Worm (Caenorhabditis elegans) whole organism, L4 larva: ENCODE results near the gene sre-5.
A peak's percentile ranks its signal among the peaks of the same experiment; 100 is the strongest.

Experiments
- D1046.2 ChIP-seq: fragments of 200-800 bp; sonication (Bioruptor generic); IDR thresholded peaks from 2 replicates; pipeline ENCODE4 v1.3.6; 2022; ENCODE audit warnings: missing genetic modification characterization, missing compliant biosample characterization
- F10B5.3 ChIP-seq: sonication (generic microtip); optimal IDR thresholded peaks from 2 replicates; lab custom pipeline; 2016; ENCODE audit warnings: mild to moderate bottlenecking, missing genetic modification characterization, missing compliant biosample characterization
- F44E2.7 ChIP-seq: fragments of 200-800 bp; sonication (Bioruptor generic); IDR thresholded peaks from 2 replicates; pipeline ENCODE4 v2.1.2; 2022; ENCODE audit warnings: missing genetic modification characterization, missing compliant biosample characterization
- T26A8.4 ChIP-seq: fragments of 200-800 bp; sonication (Bioruptor generic); IDR thresholded peaks from 2 replicates; pipeline ENCODE4 v1.3.6; 2022; ENCODE audit warnings: missing genetic modification characterization, missing compliant biosample characterization
- Y105C5A.15 ChIP-seq: fragments of 200-800 bp; sonication (Bioruptor generic); IDR thresholded peaks from 2 replicates; pipeline ENCODE4 v1.3.6; 2022; ENCODE audit warnings: missing genetic modification characterization, missing compliant biosample characterization
- Y48G9A.11 ChIP-seq: fragments of 200-800 bp; sonication (Bioruptor generic); IDR thresholded peaks from 2 replicates; pipeline ENCODE4 v1.3.6; 2022; ENCODE audit warnings: missing genetic modification reagents, missing genetic modification characterization, missing compliant biosample characterization
- ama-1 ChIP-seq: fragments of 150-350 bp; optimal IDR thresholded peaks from 2 replicates; lab custom pipeline; 2014; ENCODE audit warnings: inconsistent platforms, mixed read lengths
- arid-1 ChIP-seq: fragments of 200-800 bp; sonication (Bioruptor generic); conservative IDR thresholded peaks from 2 replicates; pipeline ENCODE4 v1.3.6; 2022; ENCODE audit warnings: missing genetic modification reagents, missing genetic modification characterization, missing compliant biosample characterization
- ceh-20 ChIP-seq: fragments of 200-800 bp; sonication (Bioruptor generic); IDR thresholded peaks from 2 replicates; pipeline ENCODE4 v1.3.6; 2022; ENCODE audit warnings: missing genetic modification reagents, missing genetic modification characterization, missing compliant biosample characterization
- ceh-28 ChIP-seq: fragments of 150-350 bp; optimal IDR thresholded peaks from 2 replicates; lab custom pipeline; 2014; ENCODE audit warnings: missing biosample characterization, missing genetic modification reagents, missing genetic modification characterization
- ceh-44 ChIP-seq: fragments of 200-800 bp; sonication (Bioruptor generic); IDR thresholded peaks from 2 replicates; pipeline ENCODE4 v1.3.6; 2022; ENCODE audit warnings: missing genetic modification reagents, missing genetic modification characterization, missing compliant biosample characterization
- daf-12 ChIP-seq: fragments of 150-350 bp; optimal IDR thresholded peaks from 2 replicates; lab custom pipeline; 2014; ENCODE audit warnings: missing biosample characterization, missing genetic modification reagents, missing genetic modification characterization
- daf-16 ChIP-seq, 3 experiments: sonication (generic microtip); optimal IDR thresholded peaks; 2 replicates each; lab custom pipeline; 2016 to 2017; ENCODE audit warnings: missing genetic modification characterization in 3 of 3, missing genetic modification reagents in 3 of 3, mild to moderate bottlenecking in 2 of 3, missing compliant biosample characterization in 2 of 3, missing biosample characterization in 1 of 3, moderate library complexity in 1 of 3
- dmd-6 ChIP-seq: fragments of 200-800 bp; sonication (Bioruptor generic); IDR thresholded peaks from 2 replicates; pipeline ENCODE4 v1.3.6; 2022; ENCODE audit warnings: missing genetic modification reagents, missing genetic modification characterization, missing compliant biosample characterization
- dmd-8 ChIP-seq: fragments of 200-800 bp; sonication (Bioruptor generic); IDR thresholded peaks from 2 replicates; pipeline ENCODE4 v1.3.6; 2022; ENCODE audit warnings: missing genetic modification characterization, missing compliant biosample characterization
- dve-1 ChIP-seq: sonication (generic microtip); optimal IDR thresholded peaks from 2 replicates; lab custom pipeline; 2017; ENCODE audit warnings: antibody characterized with exemption, mild to moderate bottlenecking, missing genetic modification characterization, missing compliant biosample characterization; ENCODE audit not compliant: insufficient read depth
- egl-27 ChIP-seq: sonication (generic microtip); optimal IDR thresholded peaks from 3 replicates; lab custom pipeline; 2017; ENCODE audit warnings: missing biosample characterization, missing genetic modification reagents, missing genetic modification characterization
- egl-43 ChIP-seq: fragments of 200-800 bp; sonication (Bioruptor generic); IDR thresholded peaks from 2 replicates; pipeline ENCODE4 v1.3.6; 2022; ENCODE audit warnings: missing genetic modification reagents, missing genetic modification characterization, missing compliant biosample characterization
- fkh-10 ChIP-seq: fragments of 150-350 bp; optimal IDR thresholded peaks from 2 replicates; lab custom pipeline; 2014; ENCODE audit warnings: missing biosample characterization, missing genetic modification reagents, missing genetic modification characterization
- fos-1 ChIP-seq: fragments of 150-350 bp; optimal IDR thresholded peaks from 2 replicates; lab custom pipeline; 2014; ENCODE audit warnings: missing biosample characterization, missing genetic modification characterization
- hlh-30 ChIP-seq: sonication (generic microtip); optimal IDR thresholded peaks from 2 replicates; lab custom pipeline; 2017; ENCODE audit warnings: antibody characterized with exemption, mild to moderate bottlenecking, missing genetic modification characterization, missing compliant biosample characterization; ENCODE audit not compliant: insufficient read depth
- jun-1 ChIP-seq: fragments of 150-350 bp; optimal IDR thresholded peaks from 2 replicates; lab custom pipeline; 2014; ENCODE audit warnings: missing biosample characterization, missing genetic modification reagents, missing genetic modification characterization
- lin-1 ChIP-seq: fragments of 200-800 bp; sonication (Bioruptor generic); IDR thresholded peaks from 2 replicates; pipeline ENCODE4 v1.3.6; 2022; ENCODE audit warnings: missing genetic modification reagents, missing genetic modification characterization, missing compliant biosample characterization
- lin-15B ChIP-seq: fragments of 150-350 bp; sonication (generic microtip); optimal IDR thresholded peaks from 3 replicates; lab custom pipeline; 2014; ENCODE audit warnings: missing biosample characterization, missing genetic modification characterization
- lir-3 ChIP-seq: sonication (generic microtip); optimal IDR thresholded peaks from 2 replicates; lab custom pipeline; 2016; ENCODE audit warnings: mild to moderate bottlenecking, missing genetic modification characterization, missing compliant biosample characterization
- mdl-1 ChIP-seq, 2 experiments: fragments of 150-350 bp in 1 of 2; sonication (generic microtip) in 1 of 2; optimal IDR thresholded peaks; 2 replicates each; lab custom pipeline; 2014 to 2017; ENCODE audit warnings: missing biosample characterization in 2 of 2, missing genetic modification characterization in 2 of 2
- mdt-29 ChIP-seq: fragments of 200-800 bp; sonication (Bioruptor generic); IDR thresholded peaks from 2 replicates; pipeline ENCODE4 v1.3.6; 2022; ENCODE audit warnings: missing genetic modification reagents, missing genetic modification characterization, missing compliant biosample characterization
- mes-2 ChIP-seq: sonication (generic microtip); optimal IDR thresholded peaks from 2 replicates; lab custom pipeline; 2016; ENCODE audit warnings: missing genotype, mild to moderate bottlenecking, missing genetic modification characterization, missing compliant biosample characterization; ENCODE audit not compliant: poor library complexity, severe bottlenecking
- nhr-10 ChIP-seq: fragments of 150-350 bp; optimal IDR thresholded peaks from 2 replicates; lab custom pipeline; 2014; ENCODE audit warnings: missing biosample characterization, missing genetic modification characterization
- nhr-102 ChIP-seq: sonication (generic microtip); optimal IDR thresholded peaks from 2 replicates; lab custom pipeline; 2016; ENCODE audit warnings: mild to moderate bottlenecking, missing genetic modification characterization, moderate library complexity, missing compliant biosample characterization
- nhr-41 ChIP-seq: fragments of 200-800 bp; sonication (Bioruptor generic); IDR thresholded peaks from 2 replicates; pipeline ENCODE4 v1.3.6; 2022; ENCODE audit warnings: missing genetic modification reagents, missing genetic modification characterization, missing compliant biosample characterization
- nhr-42 ChIP-seq: fragments of 200-800 bp; sonication (Bioruptor generic); IDR thresholded peaks from 2 replicates; pipeline ENCODE4 v1.3.6; 2022; ENCODE audit warnings: missing genetic modification characterization, missing compliant biosample characterization
- nhr-48 ChIP-seq: sonication (generic microtip); optimal IDR thresholded peaks from 2 replicates; lab custom pipeline; 2016; ENCODE audit warnings: mild to moderate bottlenecking, missing genetic modification characterization, missing compliant biosample characterization
- nhr-6 ChIP-seq: fragments of 150-350 bp; optimal IDR thresholded peaks from 2 replicates; lab custom pipeline; 2014; ENCODE audit warnings: missing biosample characterization, missing genetic modification characterization
- nhr-77 ChIP-seq: fragments of 150-350 bp; optimal IDR thresholded peaks from 2 replicates; lab custom pipeline; 2014; ENCODE audit warnings: missing biosample characterization, missing genetic modification characterization
- pha-4 ChIP-seq, 2 experiments: fragments of 150-350 bp in 1 of 2; fragments of 200-800 bp in 1 of 2; sonication (Bioruptor generic) in 1 of 2; IDR thresholded peaks in 1 of 2; optimal IDR thresholded peaks in 1 of 2; 2 replicates each; pipeline versions ENCODE4 v1.3.6 to Lab custom; 2014 to 2022; ENCODE audit warnings: missing genetic modification characterization in 2 of 2, missing genetic modification reagents in 2 of 2, missing biosample characterization in 1 of 2, missing compliant biosample characterization in 1 of 2
- php-3 ChIP-seq: fragments of 200-800 bp; sonication (Bioruptor generic); IDR thresholded peaks from 2 replicates; pipeline ENCODE4 v1.3.6; 2022; ENCODE audit warnings: missing genetic modification reagents, missing genetic modification characterization, missing compliant biosample characterization
- pqm-1 ChIP-seq: sonication (generic microtip); optimal IDR thresholded peaks from 2 replicates; lab custom pipeline; 2017; ENCODE audit warnings: missing biosample characterization, missing genetic modification characterization
- rbr-2 ChIP-seq: sonication (generic microtip); optimal IDR thresholded peaks from 2 replicates; lab custom pipeline; 2016; ENCODE audit warnings: missing genotype, missing genetic modification characterization, missing compliant biosample characterization
- saeg-2 ChIP-seq: fragments of 200-800 bp; sonication (Bioruptor generic); IDR thresholded peaks from 2 replicates; pipeline ENCODE4 v1.3.6; 2022; ENCODE audit warnings: missing genetic modification reagents, missing genetic modification characterization, missing compliant biosample characterization
- set-16 ChIP-seq: fragments of 200-800 bp; sonication (Bioruptor generic); IDR thresholded peaks from 2 replicates; pipeline ENCODE4 v1.3.6; 2022; ENCODE audit warnings: missing genetic modification reagents, missing genetic modification characterization, missing compliant biosample characterization
- spr-1 ChIP-seq: sonication (generic microtip); optimal IDR thresholded peaks from 2 replicates; lab custom pipeline; 2016; ENCODE audit warnings: mild to moderate bottlenecking, missing genetic modification characterization, missing compliant biosample characterization
- spr-3 ChIP-seq: fragments of 200-800 bp; sonication (Bioruptor generic); optimal IDR thresholded peaks from 2 replicates; lab custom pipeline; 2018; ENCODE audit warnings: mild to moderate bottlenecking, missing genetic modification characterization, missing compliant biosample characterization
- vab-7 ChIP-seq: fragments of 200-800 bp; sonication (Bioruptor generic); IDR thresholded peaks from 2 replicates; pipeline ENCODE4 v1.3.6; 2022; ENCODE audit warnings: missing genetic modification reagents, missing genetic modification characterization, missing compliant biosample characterization
- zfp-2 ChIP-seq: sonication (generic microtip); optimal IDR thresholded peaks from 2 replicates; lab custom pipeline; 2016; ENCODE audit warnings: mild to moderate bottlenecking, missing genetic modification characterization, missing compliant biosample characterization
- ztf-11 ChIP-seq: fragments of 150-350 bp; optimal IDR thresholded peaks from 2 replicates; lab custom pipeline; 2014; ENCODE audit warnings: missing biosample characterization, missing genetic modification characterization

Gene sre-5

ce11 chrIV:3611845-3612244 lies 46.8 kb downstream of the sre-5 start (continued):
- TF ChIP-seq nhr-48 (tag; lab: Kevin White, UChicago) (peak; percentile 83), T26A8.4 (GFP tag; lab: Robert Waterston, UW) (peak; percentile 64; the same call in 1 of the 2 replicates), lin-15B (tag; lab: Kevin White, UChicago) (no peak), nhr-41 (GFP tag; lab: Robert Waterston, UW) (no peak), set-16 (GFP tag; lab: Robert Waterston, UW) (peak; percentile 49; the same call in 1 of the 2 replicates), D1046.2 (GFP tag; lab: Robert Waterston, UW) (no peak), zfp-2 (no peak), jun-1 (tag; lab: Kevin White, UChicago) (peak; percentile 55), ama-1 (lab: Kevin White, UChicago) (no peak), F44E2.7 (GFP tag; lab: Robert Waterston, UW) (no peak), ceh-28 (no peak), nhr-42 (GFP tag; lab: Robert Waterston, UW) (peak; percentile 59; the same call in 1 of the 2 replicates), nhr-10 (peak; percentile 52), dmd-8 (GFP tag; lab: Robert Waterston, UW) (0 out of 2 replicates have a peak, but pooled peaks have one; percentile 10), fos-1 (tag; lab: Kevin White, UChicago) (peak; percentile 45), arid-1 (GFP tag; lab: Robert Waterston, UW) (no peak), hlh-30 (tag; lab: Kevin White, UChicago) (peak; percentile 80), saeg-2 (GFP tag; lab: Robert Waterston, UW) (peak; percentile 76; the same call in 1 of the 2 replicates), dve-1 (tag; lab: Kevin White, UChicago) (peak; percentile 94), rbr-2 (tag; lab: Kevin White, UChicago) (no peak), fkh-10 (GFP tag; lab: Kevin White, UChicago) (no peak), vab-7 (GFP tag; lab: Robert Waterston, UW) (no peak), pha-4 (GFP tag; IDR thresholded peaks at IDR 0.05; lab: Robert Waterston, UW) (peak; percentile 68; the same call in 1 of the 2 replicates), pha-4 (tag; optimal IDR thresholded peaks at IDR 0.05; lab: Kevin White, UChicago) (no peak), F10B5.3 (no peak), dmd-6 (GFP tag; lab: Robert Waterston, UW) (peak; percentile 87), lin-1 (GFP tag; lab: Robert Waterston, UW) (peak; percentile 84), ceh-20 (GFP tag; lab: Robert Waterston, UW) (peak; percentile 82), spr-1 (tag; lab: Kevin White, UChicago) (peak; percentile 39), php-3 (GFP tag; lab: Robert Waterston, UW) (peak; percentile 94), pqm-1 (tag; lab: Kevin White, UChicago) (peak; percentile 82), mdt-29 (GFP tag; lab: Robert Waterston, UW) (peak; percentile 65), mes-2 (tag; lab: Kevin White, UChicago) (peak; percentile 43), mdl-1 (tag; optimal IDR thresholded peaks at IDR 0.05; lab: Kevin White, UChicago) (peak in 1 of 2 experiments; percentile 42), lir-3 (tag; lab: Kevin White, UChicago) (no peak), egl-27 (tag; lab: Kevin White, UChicago) (no peak), nhr-77 (tag; lab: Kevin White, UChicago) (peak; percentile 64)

- TF ChIP-seq dve-1 (tag; lab: Kevin White, UChicago): peak; percentile 34
- TF ChIP-seq ceh-44 (GFP tag; lab: Robert Waterston, UW): no peak
- TF ChIP-seq ceh-20 (GFP tag; lab: Robert Waterston, UW): 0 out of 2 replicates have a peak, but pooled peaks have one; percentile 65
- no peak for TF ChIP-seq daf-16 (GFP tag; optimal IDR thresholded peaks at IDR 0.05; lab: Kevin White, UChicago)
- TF ChIP-seq daf-16 (tag; optimal IDR thresholded peaks at IDR 0.05; lab: Kevin White, UChicago): peak; percentile 11
- TF ChIP-seq daf-12 (tag; lab: Kevin White, UChicago): no peak
- peak; percentile 5 for TF ChIP-seq nhr-77 (tag; lab: Kevin White, UChicago)
- TF ChIP-seq egl-43 (GFP tag; lab: Robert Waterston, UW): 0 out of 2 replicates have a peak, but pooled peaks have one; percentile 40
- TF ChIP-seq mdt-29 (GFP tag; lab: Robert Waterston, UW): peak; percentile 54; the same call in 1 of the 2 replicates
- 0 out of 2 replicates have a peak, but pooled peaks have one; percentile 7 for TF ChIP-seq T26A8.4 (GFP tag; lab: Robert Waterston, UW)
- peak; percentile 93 for TF ChIP-seq dmd-6 (GFP tag; lab: Robert Waterston, UW)
- peak; percentile 30 for TF ChIP-seq nhr-102 (tag; lab: Kevin White, UChicago)
- TF ChIP-seq spr-3 (GFP tag; lab: Kevin White, UChicago): no peak
- TF ChIP-seq set-16 (GFP tag; lab: Robert Waterston, UW): peak; percentile 52
- TF ChIP-seq ztf-11 (tag; lab: Kevin White, UChicago): no peak
- TF ChIP-seq Y48G9A.11 (GFP tag; lab: Robert Waterston, UW): no peak
- peak; percentile 56 for TF ChIP-seq hlh-30 (tag; lab: Kevin White, UChicago)
- no peak for TF ChIP-seq nhr-6 (tag; lab: Kevin White, UChicago)
- TF ChIP-seq Y105C5A.15: no peak
- TF ChIP-seq fos-1 (tag; lab: Kevin White, UChicago): no peak
- no peak for TF ChIP-seq zfp-2
Measured at ce11 chrIV:3613022-3613605, 48.1 kb downstream of the sre-5 start, which contains the start of gene ltah-1.2. Gene ltah-1.2, minus strand, starts transcription at chrIV:3613072.
